Worm (Caenorhabditis elegans): ENCODE results near the gene Y43C5A.3.

DNA sequence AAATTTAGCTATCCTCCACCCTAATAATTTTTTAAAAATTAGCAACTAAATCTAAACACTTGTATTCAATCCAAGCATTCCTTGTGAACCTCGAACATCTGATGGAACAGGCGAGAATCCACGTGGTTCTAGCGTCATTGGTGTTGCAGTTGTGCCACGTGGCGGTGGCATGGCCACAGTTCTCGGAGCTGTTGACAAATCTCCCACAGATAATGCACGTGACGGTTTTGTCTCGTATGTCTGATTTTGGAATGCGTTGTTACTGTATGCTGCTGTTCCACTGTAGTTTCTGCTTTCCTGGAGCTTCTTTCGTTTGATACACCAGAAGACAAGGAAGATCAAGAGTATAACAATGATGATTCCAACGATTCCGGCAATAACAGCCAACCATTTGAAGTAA lies 22.2 kb downstream of the Y43C5A.3 start:
- no peak for TF ChIP-seq F16B12.6 (tag; optimal IDR thresholded peaks at IDR 0.05)
- no peak for TF ChIP-seq nhr-77 (tag; optimal IDR thresholded peaks at IDR 0.05)
- TF ChIP-seq unc-30 (tag; optimal IDR thresholded peaks at IDR 0.05), result no peak
- no peak for TF ChIP-seq nhr-20 (tag; optimal IDR thresholded peaks at IDR 0.05)

All from whole organism, L1 larva.